Worm (Caenorhabditis elegans) whole organism, mixed stage, embryonic: ENCODE data around the gene srsx-40.

ENCODE experiments used
- ceh-39 ChIP-seq: fragments of 150-350 bp; optimal IDR thresholded peaks from 2 replicates; lab custom pipeline; 2014; ENCODE audit warnings: missing biosample characterization, missing genetic modification characterization
- elt-3 ChIP-seq: fragments of 150-350 bp; optimal IDR thresholded peaks from 2 replicates; lab custom pipeline; 2014; ENCODE audit warnings: missing biosample characterization, missing genetic modification characterization
- flh-1 ChIP-seq: fragments of 200-800 bp; sonication (Bioruptor generic); optimal IDR thresholded peaks from 2 replicates; lab custom pipeline; 2018; ENCODE audit warnings: mild to moderate bottlenecking, missing genetic modification characterization, moderate library complexity, missing compliant biosample characterization
- lin-32 ChIP-seq: fragments of 200-800 bp; sonication (Bioruptor generic); optimal IDR thresholded peaks from 2 replicates; lab custom pipeline; 2018; ENCODE audit warnings: mild to moderate bottlenecking, missing genetic modification characterization, missing compliant biosample characterization
- mab-5 ChIP-seq: fragments of 150-350 bp; optimal IDR thresholded peaks from 2 replicates; lab custom pipeline; 2014; ENCODE audit warnings: missing biosample characterization, missing genetic modification characterization
- nhr-237 ChIP-seq: fragments of 150-350 bp; optimal IDR thresholded peaks from 2 replicates; lab custom pipeline; 2014; ENCODE audit warnings: missing biosample characterization, missing genetic modification characterization
- nhr-28 ChIP-seq: fragments of 150-350 bp; optimal IDR thresholded peaks from 2 replicates; lab custom pipeline; 2014; ENCODE audit warnings: missing biosample characterization, missing genetic modification characterization
- nhr-76 ChIP-seq: sonication (generic microtip); optimal IDR thresholded peaks from 2 replicates; lab custom pipeline; 2017; ENCODE audit warnings: missing biosample characterization, missing genetic modification characterization
- pha-4 ChIP-seq: fragments of 150-350 bp; optimal IDR thresholded peaks from 2 replicates; lab custom pipeline; 2018; ENCODE audit warnings: missing biosample characterization, missing genetic modification reagents, missing genetic modification characterization
- snpc-4 ChIP-seq: fragments of 150-350 bp; optimal IDR thresholded peaks from 2 replicates; lab custom pipeline; 2014; ENCODE audit warnings: missing biosample characterization, missing genetic modification characterization
- tbx-8 ChIP-seq: fragments of 200-800 bp; sonication (Bioruptor generic); optimal IDR thresholded peaks from 2 replicates; lab custom pipeline; 2018; ENCODE audit warnings: mild to moderate bottlenecking, missing genetic modification characterization, moderate library complexity, missing compliant biosample characterization
- unc-39 ChIP-seq: fragments of 150-350 bp; optimal IDR thresholded peaks from 2 replicates; lab custom pipeline; 2014; ENCODE audit warnings: missing biosample characterization, missing genetic modification characterization
- unc-62 ChIP-seq: fragments of 150-350 bp; optimal IDR thresholded peaks from 2 replicates; lab custom pipeline; 2014; ENCODE audit warnings: missing biosample characterization, missing genetic modification reagents, missing genetic modification characterization
- ztf-11 ChIP-seq: fragments of 150-350 bp; optimal IDR thresholded peaks from 2 replicates; lab custom pipeline; 2014; ENCODE audit warnings: missing biosample characterization, missing genetic modification characterization

ce11 chrV:7675904-7676303 lies 27.5 kb downstream of the srsx-40 start, which contains the start of gene C12D5.3:
- no peak for TF ChIP-seq mab-5 (tag; lab: Kevin White, UChicago)
- no peak for TF ChIP-seq unc-39 (tag; lab: Kevin White, UChicago)
- TF ChIP-seq lin-32 (GFP tag; lab: Kevin White, UChicago), result no peak
- no peak for TF ChIP-seq unc-62 (GFP tag; lab: Kevin White, UChicago)
- TF ChIP-seq ztf-11 (tag; lab: Kevin White, UChicago), result no peak
- TF ChIP-seq nhr-28 (tag; lab: Kevin White, UChicago), result no peak
- no peak for TF ChIP-seq snpc-4 (tag; lab: Kevin White, UChicago)
- no peak for TF ChIP-seq nhr-237 (tag; lab: Kevin White, UChicago)
- TF ChIP-seq pha-4, result no peak
- TF ChIP-seq ceh-39 (tag; lab: Kevin White, UChicago), result no peak
- TF ChIP-seq flh-1 (GFP tag; lab: Kevin White, UChicago), result no peak
- TF ChIP-seq nhr-76 (tag; lab: Kevin White, UChicago), result no peak
- no peak for TF ChIP-seq tbx-8
- no peak for TF ChIP-seq elt-3 (tag; lab: Kevin White, UChicago)
